Worm (Caenorhabditis elegans): Measurements from ENCODE around the gene zhit-3.

zhit-3 gene

DNA sequence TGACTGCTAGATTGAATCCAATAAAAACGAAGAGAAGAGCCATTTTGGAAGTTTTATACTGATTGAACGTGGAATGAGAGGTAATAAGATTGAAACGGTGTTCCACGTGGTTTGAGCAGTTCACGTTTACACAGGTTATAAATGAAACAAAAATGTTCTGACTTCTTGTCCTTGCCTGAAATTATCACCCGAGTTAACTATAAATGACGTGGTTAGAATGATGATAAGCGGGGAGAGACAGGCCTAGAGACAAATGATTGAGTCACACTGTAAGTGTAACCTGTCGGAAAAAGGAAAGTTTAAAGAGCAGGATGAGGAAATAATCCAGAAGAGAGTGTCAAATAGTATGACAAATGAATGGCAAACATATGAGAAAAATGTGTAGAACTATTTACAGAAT lies 51.0 kb downstream of the zhit-3 start, which contains the start of gene C51E3.10 (continued):
- TF ChIP-seq aha-1 (tag), result peak; percentile 73
- no peak for TF ChIP-seq fkh-10 (GFP tag; optimal IDR thresholded peaks at IDR 0.05)
- TF ChIP-seq snpc-4 (tag; optimal IDR thresholded peaks at IDR 0.05), result no peak
- no peak for TF ChIP-seq ceh-32 (tag; optimal IDR thresholded peaks at IDR 0.05; ENCODE audit: poor library complexity)
- TF ChIP-seq mes-2 (tag; optimal IDR thresholded peaks at IDR 0.05; ENCODE audit: poor library complexity, severe bottlenecking), result no peak
- no peak for TF ChIP-seq unc-130 (GFP tag; optimal IDR thresholded peaks at IDR 0.05)
- TF ChIP-seq lin-39 (tag; optimal IDR thresholded peaks at IDR 0.05), result no peak
- no peak for TF ChIP-seq nhr-41 (GFP tag; IDR thresholded peaks at IDR 0.05)
- peak; percentile 80 for TF ChIP-seq hlh-11 (tag; optimal IDR thresholded peaks at IDR 0.05)
- TF ChIP-seq nhr-77 (tag; optimal IDR thresholded peaks at IDR 0.05), result peak; percentile 35
- no peak for TF ChIP-seq nhr-25 (tag; optimal IDR thresholded peaks at IDR 0.05; ENCODE audit: borderline replicate concordance, insufficient read depth)
- TF ChIP-seq T20F7.1 (GFP tag; optimal IDR thresholded peaks at IDR 0.05), result no peak
- TF ChIP-seq skn-1 (tag; optimal IDR thresholded peaks at IDR 0.05), result no peak
- TF ChIP-seq lin-38 (GFP tag; IDR thresholded peaks at IDR 0.05), result no peak
- TF ChIP-seq madf-9 (GFP tag; conservative IDR thresholded peaks at IDR 0.05), result no peak
- no peak for TF ChIP-seq arid-1 (GFP tag; conservative IDR thresholded peaks at IDR 0.05)
- TF ChIP-seq lir-3 (tag; optimal IDR thresholded peaks at IDR 0.05), result no peak
- TF ChIP-seq dve-1 (tag; optimal IDR thresholded peaks at IDR 0.05; ENCODE audit: insufficient read depth), result peak; percentile 70
- 0 out of 2 replicates have a peak, but pooled peaks have one; percentile 8 for TF ChIP-seq pha-4 (GFP tag; IDR thresholded peaks at IDR 0.05)
- TF ChIP-seq pha-4 (tag; optimal IDR thresholded peaks at IDR 0.05), result no peak
- TF ChIP-seq ama-1 (optimal IDR thresholded peaks at IDR 0.05), result no peak

Measured in whole organism, L4 larva.